Fruit fly (Drosophila melanogaster): Measurements from ENCODE around the gene CG34292.

DNA sequence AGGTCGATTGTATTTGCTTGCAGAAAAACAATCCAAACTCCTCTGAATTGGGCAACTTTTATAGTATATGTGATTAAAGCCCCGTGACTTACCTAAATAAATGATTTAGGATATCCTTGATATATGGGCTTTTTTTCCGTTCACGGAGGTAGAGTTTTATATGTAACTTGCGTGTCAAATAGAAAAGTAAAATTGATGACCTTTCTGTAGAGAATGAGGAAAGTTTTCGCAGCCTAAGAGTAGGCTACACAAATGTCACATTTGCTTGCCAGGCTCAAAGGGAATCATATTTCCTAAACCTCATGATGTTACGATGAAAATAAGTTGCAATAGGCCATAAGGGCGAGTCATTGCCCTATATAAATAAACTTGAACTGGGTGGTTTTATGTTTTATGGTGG lies 5.9 kb upstream of the CG34292 start:
- TF ChIP-seq CTCF (optimal IDR thresholded peaks at IDR 0.05), result no peak
- no peak for TF ChIP-seq CG8478 (optimal IDR thresholded peaks at IDR 0.05)
